Fruit fly (Drosophila melanogaster) whole organism, embryonic: ENCODE measurements around the gene PH4alphaNE2.

ENCODE experiments used
- Ada2b ChIP-seq: fragments of 200-800 bp; sonication (Bioruptor generic); IDR thresholded peaks from 2 replicates; pipeline ENCODE4 v1.3.6; 2022; ENCODE audit warnings: missing biosample characterization, missing genetic modification characterization
- Antp ChIP-seq: fragments of 200-800 bp; sonication (Bioruptor generic); optimal IDR thresholded peaks from 3 replicates; lab custom pipeline; 2016; ENCODE audit warnings: missing biosample characterization, missing genetic modification characterization
- Atf6 ChIP-seq: fragments of 200-800 bp; sonication (Bioruptor generic); IDR thresholded peaks from 2 replicates; pipeline ENCODE4 v1.3.6; 2022; ENCODE audit warnings: missing biosample characterization, missing genetic modification characterization
- Bgb ChIP-seq: fragments of 200-800 bp; sonication (Bioruptor generic); IDR thresholded peaks from 2 replicates; pipeline ENCODE4 v1.3.6; 2022; ENCODE audit warnings: missing biosample characterization, missing genetic modification characterization; ENCODE audit not compliant: partially characterized antibody
- CG10321 ChIP-seq: fragments of 200-800 bp; sonication (Bioruptor generic); IDR thresholded peaks from 2 replicates; pipeline ENCODE4 v1.3.6; 2022; ENCODE audit warnings: missing biosample characterization, missing genetic modification characterization
- CG10565 ChIP-seq: fragments of 200-800 bp; sonication (Bioruptor generic); optimal IDR thresholded peaks from 3 replicates; lab custom pipeline; 2016; ENCODE audit warnings: missing biosample characterization, mild to moderate bottlenecking, missing genetic modification characterization
- CG10979 ChIP-seq: fragments of 200-800 bp; sonication (Bioruptor generic); optimal IDR thresholded peaks from 2 replicates; lab custom pipeline; 2018; ENCODE audit warnings: missing biosample characterization, mild to moderate bottlenecking, missing genetic modification characterization, moderate library complexity
- CG12299 ChIP-seq: fragments of 200-800 bp; sonication (Bioruptor generic); optimal IDR thresholded peaks from 2 replicates; lab custom pipeline; 2018; ENCODE audit warnings: missing biosample characterization, mild to moderate bottlenecking, missing genetic modification characterization
- CG15601 ChIP-seq: fragments of 200-800 bp; sonication (Bioruptor generic); optimal IDR thresholded peaks from 3 replicates; lab custom pipeline; 2019; ENCODE audit warnings: missing biosample characterization, mild to moderate bottlenecking, missing genetic modification characterization, moderate library complexity
- CG17912 ChIP-seq: fragments of 200-800 bp; sonication (Bioruptor generic); optimal IDR thresholded peaks from 2 replicates; lab custom pipeline; 2018; ENCODE audit warnings: missing biosample characterization, mild to moderate bottlenecking, missing genetic modification characterization
- CG18262 ChIP-seq: fragments of 200-800 bp; optimal IDR thresholded peaks from 3 replicates; lab custom pipeline; 2019; ENCODE audit warnings: missing biosample characterization, mild to moderate bottlenecking, missing genetic modification characterization, moderate library complexity
- CG2120 ChIP-seq: fragments of 200-800 bp; sonication (Bioruptor generic); optimal IDR thresholded peaks from 3 replicates; lab custom pipeline; 2016; ENCODE audit warnings: missing biosample characterization, missing genetic modification characterization
- CG2889 ChIP-seq: fragments of 200-800 bp; sonication (Bioruptor generic); IDR thresholded peaks from 3 replicates; pipeline ENCODE4 v1.3.6; 2022; ENCODE audit warnings: missing biosample characterization, missing genetic modification characterization
- CG31441 ChIP-seq: fragments of 200-800 bp; sonication (Bioruptor generic); IDR thresholded peaks from 2 replicates; pipeline ENCODE4 v1.3.6; 2022; ENCODE audit warnings: missing biosample characterization, missing genetic modification characterization
- CG3726 ChIP-seq: fragments of 200-800 bp; sonication (Bioruptor generic); IDR thresholded peaks from 3 replicates; pipeline ENCODE4, ENCODE4 v1.3.6; 2022; ENCODE audit warnings: missing biosample characterization, missing genetic modification characterization
- CG4707 ChIP-seq: fragments of 200-800 bp; sonication (Bioruptor generic); optimal IDR thresholded peaks from 2 replicates; lab custom pipeline; 2018; ENCODE audit warnings: missing biosample characterization, mild to moderate bottlenecking, missing genetic modification characterization, moderate library complexity
- CHES-1-like ChIP-seq: fragments of 200-800 bp; sonication (Bioruptor generic); optimal IDR thresholded peaks from 2 replicates; lab custom pipeline; 2016; ENCODE audit warnings: missing biosample characterization, missing genetic modification characterization
- Dbx ChIP-seq: fragments of 200-800 bp; sonication (Bioruptor generic); IDR thresholded peaks from 3 replicates; pipeline ENCODE4 v1.3.6; 2022; ENCODE audit warnings: missing biosample characterization, missing genetic modification characterization
- Doc3 ChIP-seq: fragments of 200-800 bp; sonication (Bioruptor generic); IDR thresholded peaks from 3 replicates; pipeline ENCODE4 v1.3.6; 2022; ENCODE audit warnings: missing biosample characterization, missing genetic modification characterization; ENCODE audit not compliant: partially characterized antibody
- Gsc ChIP-seq: fragments of 200-800 bp; sonication (Bioruptor generic); IDR thresholded peaks from 2 replicates; pipeline ENCODE4 v1.3.6; 2022; ENCODE audit warnings: missing biosample characterization, missing genetic modification characterization
- H15 ChIP-seq: fragments of 200-800 bp; sonication (Bioruptor generic); IDR thresholded peaks from 3 replicates; pipeline ENCODE4 v1.3.6; 2022; ENCODE audit warnings: missing biosample characterization, missing genetic modification characterization
- Hey ChIP-seq: fragments of 200-800 bp; sonication (Bioruptor generic); optimal IDR thresholded peaks from 3 replicates; lab custom pipeline; 2018; ENCODE audit warnings: missing biosample characterization, mild to moderate bottlenecking, missing genetic modification characterization
- Meics ChIP-seq: fragments of 200-800 bp; sonication (Bioruptor generic); optimal IDR thresholded peaks from 2 replicates; lab custom pipeline; 2017; ENCODE audit warnings: missing biosample characterization, mild to moderate bottlenecking, missing genetic modification characterization
- Mes4 ChIP-seq: fragments of 200-800 bp; sonication (Bioruptor generic); optimal IDR thresholded peaks from 2 replicates; lab custom pipeline; 2016; ENCODE audit warnings: missing biosample characterization, missing genetic modification characterization
- NC2α ChIP-seq: fragments of 200-800 bp; sonication (Bioruptor generic); optimal IDR thresholded peaks from 2 replicates; lab custom pipeline; 2016; ENCODE audit warnings: missing biosample characterization, missing genetic modification characterization
- Nf-YB ChIP-seq: fragments of 200-800 bp; sonication (Bioruptor generic); optimal IDR thresholded peaks from 3 replicates; lab custom pipeline; 2019; ENCODE audit warnings: missing biosample characterization, mild to moderate bottlenecking, missing genetic modification characterization, moderate library complexity
- Nf-YC ChIP-seq: fragments of 200-800 bp; optimal IDR thresholded peaks from 3 replicates; lab custom pipeline; 2019; ENCODE audit warnings: missing biosample characterization, mild to moderate bottlenecking, missing genetic modification characterization, moderate library complexity
- Opbp ChIP-seq: fragments of 200-800 bp; sonication (Bioruptor generic); IDR thresholded peaks from 3 replicates; pipeline ENCODE4 v1.3.6; 2022; ENCODE audit warnings: missing biosample characterization, missing genetic modification characterization; ENCODE audit not compliant: partially characterized antibody
- Ptx1 ChIP-seq: fragments of 200-800 bp; sonication (Bioruptor generic); IDR thresholded peaks from 2 replicates; pipeline ENCODE4 v1.3.6; 2022; ENCODE audit warnings: missing biosample characterization, missing genetic modification characterization
- Sox100B ChIP-seq: fragments of 200-800 bp; sonication (Bioruptor generic); optimal IDR thresholded peaks from 3 replicates; lab custom pipeline; 2018; ENCODE audit warnings: missing biosample characterization, mild to moderate bottlenecking, missing genetic modification characterization
- Trl ChIP-seq, 3 experiments: fragments of >200 bp in 2 of 3; fragments of 200-800 bp in 1 of 3; sonication (Bioruptor generic) in 1 of 3; optimal IDR thresholded peaks; 2 replicates in 1 of 3; 3 replicates in 2 of 3; lab custom pipeline; 2016 to 2017; ENCODE audit warnings: missing biosample characterization in 1 of 3, missing genetic modification characterization in 1 of 3
- YL-1 ChIP-seq: fragments of 200-800 bp; sonication (Bioruptor generic); optimal IDR thresholded peaks from 3 replicates; lab custom pipeline; 2017; ENCODE audit warnings: missing biosample characterization, mild to moderate bottlenecking, missing genetic modification characterization
- aop ChIP-seq: fragments of 200-800 bp; sonication (Bioruptor generic); IDR thresholded peaks from 2 replicates; pipeline ENCODE4 v1.3.6; 2022; ENCODE audit warnings: missing biosample characterization, missing genetic modification characterization
- bsh ChIP-seq, 2 experiments: fragments of 200-800 bp; sonication (Bioruptor generic); optimal IDR thresholded peaks; 2 replicates each; lab custom pipeline; 2017 to 2018; ENCODE audit warnings: mild to moderate bottlenecking in 2 of 2, missing biosample characterization in 2 of 2, missing genetic modification characterization in 2 of 2, moderate library complexity in 1 of 2
- cwo ChIP-seq: fragments of 200-800 bp; sonication (Bioruptor generic); optimal IDR thresholded peaks from 3 replicates; lab custom pipeline; 2017; ENCODE audit warnings: missing biosample characterization, missing genetic modification characterization, mild to moderate bottlenecking, moderate library complexity, missing genetic modification reagents
- da ChIP-seq: fragments of 200-800 bp; sonication (Bioruptor generic); optimal IDR thresholded peaks from 2 replicates; lab custom pipeline; 2016; ENCODE audit warnings: missing biosample characterization, missing genetic modification characterization
- gce ChIP-seq: fragments of 200-800 bp; sonication (Bioruptor generic); IDR thresholded peaks from 3 replicates; pipeline ENCODE4 v1.3.6; 2022; ENCODE audit warnings: missing biosample characterization, missing genetic modification characterization
- hbn ChIP-seq: fragments of 200-800 bp; sonication (Bioruptor generic); IDR thresholded peaks from 2 replicates; pipeline ENCODE4 v1.3.6; 2022; ENCODE audit warnings: missing biosample characterization, missing genetic modification characterization; ENCODE audit not compliant: partially characterized antibody
- ken ChIP-seq: fragments of 200-800 bp; sonication (Bioruptor generic); IDR thresholded peaks from 3 replicates; pipeline ENCODE4 v1.3.6; 2022; ENCODE audit warnings: missing biosample characterization, missing genetic modification characterization
- lilli ChIP-seq: fragments of 200-800 bp; sonication (Bioruptor generic); optimal IDR thresholded peaks from 3 replicates; lab custom pipeline; 2016; ENCODE audit warnings: missing biosample characterization, missing genetic modification characterization
- mam ChIP-seq: fragments of 200-800 bp; sonication (Bioruptor generic); optimal IDR thresholded peaks from 3 replicates; lab custom pipeline; 2016; ENCODE audit warnings: missing biosample characterization, missing genetic modification characterization
- nerfin-2 ChIP-seq: fragments of 200-800 bp; sonication (Bioruptor generic); IDR thresholded peaks from 2 replicates; pipeline ENCODE4 v1.3.6; 2022; ENCODE audit warnings: missing biosample characterization, missing genetic modification characterization; ENCODE audit not compliant: partially characterized antibody
- pros ChIP-seq: fragments of 200-800 bp; sonication (Bioruptor generic); optimal IDR thresholded peaks from 3 replicates; lab custom pipeline; 2019; ENCODE audit warnings: missing biosample characterization, mild to moderate bottlenecking, missing genetic modification characterization, moderate library complexity
- rib ChIP-seq: fragments of 200-800 bp; sonication (Bioruptor generic); IDR thresholded peaks from 2 replicates; pipeline ENCODE4 v1.3.6; 2022; ENCODE audit warnings: missing biosample characterization, missing genetic modification characterization
- sens-2 ChIP-seq: fragments of 200-800 bp; sonication (Bioruptor generic); IDR thresholded peaks from 2 replicates; pipeline ENCODE4 v1.3.6; 2022; ENCODE audit warnings: missing biosample characterization, missing genetic modification characterization
- slp2 ChIP-seq: fragments of 200-800 bp; sonication (Bioruptor generic); optimal IDR thresholded peaks from 2 replicates; lab custom pipeline; 2016; ENCODE audit warnings: missing biosample characterization, missing genetic modification characterization
- sna ChIP-seq: fragments of 200-800 bp; sonication (Bioruptor generic); IDR thresholded peaks from 2 replicates; pipeline ENCODE4 v1.3.6; 2022; ENCODE audit warnings: missing biosample characterization, missing genetic modification characterization; ENCODE audit not compliant: partially characterized antibody
- sob ChIP-seq: fragments of 200-800 bp; sonication (Bioruptor generic); IDR thresholded peaks from 2 replicates; pipeline ENCODE4 v1.3.6; 2022; ENCODE audit warnings: missing biosample characterization, missing genetic modification characterization
- zen2 ChIP-seq: fragments of 200-800 bp; sonication (Bioruptor generic); IDR thresholded peaks from 3 replicates; pipeline ENCODE4 v1.3.6; 2022; ENCODE audit warnings: missing biosample characterization, missing genetic modification characterization; ENCODE audit not compliant: partially characterized antibody
- zf30C ChIP-seq: fragments of 200-800 bp; sonication (Bioruptor generic); optimal IDR thresholded peaks from 3 replicates; lab custom pipeline; 2018; ENCODE audit warnings: missing biosample characterization, mild to moderate bottlenecking, missing genetic modification characterization

Gene PH4alphaNE2

dm6 chr3R:30540196-30540595 is 28.2 kb upstream of the PH4alphaNE2 start (continued):
- TF ChIP-seq NC2α (GFP tag; lab: Kevin White, UChicago) (peak; percentile 87), Gsc (GFP tag; lab: Robert Waterston, UW) (peak; percentile 87), CG10979 (tag; lab: Kevin White, UChicago) (peak; percentile 86), CG15601 (peak; percentile 75), CG10321 (GFP tag; lab: Robert Waterston, UW) (peak; percentile 71; the same call in 1 of the 2 replicates), CHES-1-like (GFP tag; lab: Kevin White, UChicago) (peak; percentile 89), CG10565 (GFP tag; lab: Kevin White, UChicago) (peak; percentile 52), da (GFP tag; lab: Kevin White, UChicago) (peak; percentile 84), H15 (GFP tag; lab: Robert Waterston, UW) (peak; percentile 91), Ada2b (GFP tag; lab: Robert Waterston, UW) (peak; percentile 95), rib (peak; percentile 91), CG3726 (GFP tag; lab: Robert Waterston, UW) (peak; percentile 87), YL-1 (GFP tag; lab: Kevin White, UChicago) (peak; percentile 68), nerfin-2 (no peak), zen2 (GFP tag; lab: Robert Waterston, UW) (no peak), Atf6 (GFP tag; lab: Robert Waterston, UW) (peak; percentile 90), hbn (GFP tag; lab: Robert Waterston, UW) (no peak), CG31441 (GFP tag; lab: Robert Waterston, UW) (peak; percentile 88), Doc3 (GFP tag; lab: Robert Waterston, UW) (no peak), mam (GFP tag; lab: Kevin White, UChicago) (peak; percentile 96), Antp (GFP tag; lab: Kevin White, UChicago) (peak; percentile 97), bsh (GFP tag; optimal IDR thresholded peaks at IDR 0.05; lab: Kevin White, UChicago) (peak; percentile 13 to 93), Sox100B (peak; percentile 85), zf30C (peak; percentile 58), sob (GFP tag; lab: Robert Waterston, UW) (peak; percentile 96), Ptx1 (peak; percentile 94), Opbp (GFP tag; lab: Robert Waterston, UW) (no peak), CG2889 (peak; percentile 90), Nf-YB (peak; percentile 55), CG18262 (tag; lab: Kevin White, UChicago) (peak; percentile 83), slp2 (GFP tag; lab: Kevin White, UChicago) (peak; percentile 82), ken (peak; percentile 92), gce (GFP tag; lab: Robert Waterston, UW) (peak; percentile 88; the same call in 2 of the 3 replicates), CG2120 (GFP tag; lab: Kevin White, UChicago) (peak; percentile 95), CG17912 (GFP tag; lab: Kevin White, UChicago) (peak; percentile 81), Trl (optimal IDR thresholded peaks at IDR 0.05; lab: Kevin White, UChicago) (no peak), Trl (GFP tag; optimal IDR thresholded peaks at IDR 0.05; lab: Kevin White, UChicago) (peak; percentile 96), sens-2 (GFP tag; lab: Robert Waterston, UW) (peak; percentile 86), aop (GFP tag; lab: Robert Waterston, UW) (peak; percentile 79), Dbx (peak; percentile 95), Nf-YC (peak; percentile 68), Meics (GFP tag; lab: Kevin White, UChicago) (peak; percentile 93), Bgb (GFP tag; lab: Robert Waterston, UW) (no peak), lilli (GFP tag; lab: Kevin White, UChicago) (peak; percentile 94), sna (GFP tag; lab: Robert Waterston, UW) (no peak), cwo (GFP tag; lab: Kevin White, UChicago) (peak; percentile 88), CG12299 (tag; lab: Kevin White, UChicago) (peak; percentile 89), Hey (tag; lab: Kevin White, UChicago) (peak; percentile 77), pros (GFP tag; lab: Kevin White, UChicago) (no peak), Mes4 (peak; percentile 88), CG4707 (GFP tag; lab: Kevin White, UChicago) (peak; percentile 71)
